Fruit fly (Drosophila melanogaster): ENCODE results near the gene RpS8.

- TF ChIP-seq usp (GFP tag; optimal IDR thresholded peaks at IDR 0.05) (no peak), EcR (GFP tag; optimal IDR thresholded peaks at IDR 0.05) (no peak), pan (optimal IDR thresholded peaks at IDR 0.05) (no peak)
Observed at dm6 chr3R:29875830-29876229, 14.4 kb downstream of the RpS8 start.

Data from whole organism.